Worm (Caenorhabditis elegans): ENCODE measurements around the gene pqn-51.

Gene pqn-51

DNA sequence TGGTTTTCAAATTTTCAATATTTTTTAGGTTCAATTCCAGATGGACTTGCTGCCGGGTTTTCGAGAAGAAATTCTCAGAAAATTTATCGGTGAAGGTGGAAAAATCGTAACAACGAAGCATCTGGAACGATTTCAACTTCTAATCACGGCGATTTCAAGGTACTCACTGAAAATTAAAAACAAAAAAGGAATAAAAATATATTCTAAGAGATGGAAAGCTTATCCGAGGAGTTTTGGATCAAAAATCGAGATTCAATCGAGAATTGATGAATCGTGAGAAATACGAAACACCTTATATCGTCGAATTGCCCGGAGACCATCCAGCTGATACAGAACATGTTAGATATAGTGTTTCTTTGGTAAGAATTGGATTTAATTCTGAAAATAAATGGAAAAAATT, 2.8 kb downstream of the pqn-51 start, which contains the start of gene K11D12.12:
TSS of gene K11D12.12 (plus strand) at position 29 of the 400 bp plus-strand sequence.
- TF ChIP-seq Y53G8AR.9 (GFP tag; conservative IDR thresholded peaks at IDR 0.05) = 0 out of 2 replicates have a peak, but pooled peaks have one; percentile 34
- peak; percentile 4 for TF ChIP-seq xnd-1 (tag; optimal IDR thresholded peaks at IDR 0.05)
- no peak for TF ChIP-seq tbx-9 (tag; optimal IDR thresholded peaks at IDR 0.05; ENCODE audit: borderline replicate concordance)
- TF ChIP-seq madf-6 (GFP tag; IDR thresholded peaks at IDR 0.05) = 0 out of 2 replicates have a peak, but pooled peaks have one; percentile 23

DNA sequence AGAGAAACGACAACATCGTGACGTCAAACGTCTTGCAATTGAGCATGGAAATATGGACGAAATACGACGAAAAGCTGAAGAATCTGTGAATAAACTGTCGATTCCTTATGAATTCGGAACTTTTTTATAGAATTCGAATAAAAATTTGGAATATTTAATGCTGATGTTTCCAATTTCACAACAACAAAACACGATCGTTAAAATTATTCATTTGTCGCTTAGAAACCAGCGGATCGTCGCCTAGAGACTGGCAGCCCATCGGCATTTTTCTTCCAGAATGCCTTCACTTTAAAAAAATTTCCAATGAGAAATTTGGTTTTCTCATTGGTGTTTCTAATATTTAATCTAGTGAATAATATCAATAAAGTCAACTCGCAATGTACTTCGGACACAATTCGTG, 3.9 kb downstream of the pqn-51 start, which contains the start of gene cwp-4:
TSS of gene cwp-4 (plus strand) at position 301 of the 400 bp plus-strand sequence.
- TF ChIP-seq athp-1 (tag; optimal IDR thresholded peaks at IDR 0.05) (no peak), pha-4 (tag; optimal IDR thresholded peaks at IDR 0.05) (no peak), F55B11.4 (tag; optimal IDR thresholded peaks at IDR 0.05; ENCODE audit: borderline replicate concordance, insufficient read depth) (no peak), chd-7 (tag; optimal IDR thresholded peaks at IDR 0.05) (no peak), F49E8.2 (tag; optimal IDR thresholded peaks at IDR 0.05; ENCODE audit: insufficient read depth) (no peak), hmg-20 (GFP tag; IDR thresholded peaks at IDR 0.05) (no peak), Y53G8AR.9 (GFP tag; conservative IDR thresholded peaks at IDR 0.05) (no peak), D2030.7 (GFP tag; IDR thresholded peaks at IDR 0.05) (no peak), egrh-3 (GFP tag; IDR thresholded peaks at IDR 0.05) (no peak), hlh-26 (GFP tag; conservative IDR thresholded peaks at IDR 0.05) (no peak), lag-1 (GFP tag; IDR thresholded peaks at IDR 0.05) (no peak), F23B12.7 (tag; optimal IDR thresholded peaks at IDR 0.05; ENCODE audit: insufficient read depth) (no peak), ceh-27 (GFP tag; optimal IDR thresholded peaks at IDR 0.05) (no peak), C06A6.2 (GFP tag; conservative IDR thresholded peaks at IDR 0.05) (no peak), T07F8.4 (tag; optimal IDR thresholded peaks at IDR 0.05) (no peak)

DNA sequence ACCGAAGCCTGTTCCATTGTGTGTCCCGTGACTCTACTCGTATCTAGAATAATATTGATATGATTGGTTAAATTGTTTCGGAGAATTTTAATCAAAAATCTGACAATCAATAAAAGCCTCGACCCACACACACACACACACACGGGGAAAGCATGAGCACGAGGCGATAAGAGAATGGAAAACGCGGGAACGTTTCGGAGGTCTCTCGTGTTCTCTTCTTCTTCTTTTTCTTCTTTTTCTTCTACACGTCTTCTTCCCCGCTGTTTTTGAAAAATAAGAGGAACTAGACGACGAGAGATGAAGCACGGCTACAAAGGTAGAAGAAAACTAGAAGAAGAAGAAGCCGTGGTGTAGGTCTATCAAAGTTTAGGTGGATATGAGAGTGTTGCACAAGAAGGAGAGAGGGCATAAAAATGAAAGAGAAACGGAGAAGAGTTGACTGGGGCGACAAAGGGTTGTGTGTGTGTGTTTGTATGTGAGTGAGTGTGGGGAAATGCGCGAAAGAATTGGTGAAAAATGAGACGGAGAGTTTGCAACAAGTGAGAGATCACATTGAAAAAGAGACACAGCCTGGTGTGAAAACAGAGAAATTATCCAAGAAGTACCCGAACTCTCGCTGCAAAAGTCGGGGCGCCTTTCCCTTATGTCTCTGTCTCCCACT, 15.5 kb downstream of the pqn-51 start, which contains the start of gene mlk-1:
TSS of gene mlk-1 (minus strand) at position 51 of the 661 bp plus-strand sequence.
- TF ChIP-seq ama-1 (optimal IDR thresholded peaks at IDR 0.05) (peak; percentile 52), ama-1 (GFP tag; optimal IDR thresholded peaks at IDR 0.05) (no peak), ceh-27 (GFP tag; optimal IDR thresholded peaks at IDR 0.05) (peak; percentile 47), ztf-26 (tag; optimal IDR thresholded peaks at IDR 0.05) (peak; percentile 33), madf-10 (tag; optimal IDR thresholded peaks at IDR 0.05) (peak; percentile 20), lin-40 (tag; optimal IDR thresholded peaks at IDR 0.05) (peak; percentile 71), cebp-1 (GFP tag; IDR thresholded peaks at IDR 0.05) (no peak), cebp-1 (tag; optimal IDR thresholded peaks at IDR 0.05) (peak; percentile 64), mcd-1 (GFP tag; IDR thresholded peaks at IDR 0.05) (0 out of 2 replicates have a peak, but pooled peaks have one; percentile 29), somi-1 (GFP tag; optimal IDR thresholded peaks at IDR 0.05) (peak; percentile 39), tbx-9 (tag; optimal IDR thresholded peaks at IDR 0.05; ENCODE audit: borderline replicate concordance) (no peak), efl-1 (GFP tag; optimal IDR thresholded peaks at IDR 0.05) (no peak), D2030.7 (GFP tag; IDR thresholded peaks at IDR 0.05) (no peak), akir-1 (GFP tag; optimal IDR thresholded peaks at IDR 0.05) (no peak), fkh-3 (tag; optimal IDR thresholded peaks at IDR 0.05) (no peak), K12H6.12 (tag; optimal IDR thresholded peaks at IDR 0.05) (peak; percentile 65), B0019.2 (GFP tag; conservative IDR thresholded peaks at IDR 0.05) (no peak), attf-3 (GFP tag; conservative IDR thresholded peaks at IDR 0.05) (no peak), zim-3 (tag; optimal IDR thresholded peaks at IDR 0.05) (no peak), egl-18 (GFP tag; IDR thresholded peaks at IDR 0.05) (no peak), nhr-80 (tag; optimal IDR thresholded peaks at IDR 0.05) (peak; percentile 43), ZK185.1 (tag; optimal IDR thresholded peaks at IDR 0.05; ENCODE audit: poor library complexity, severe bottlenecking) (peak; percentile 7), hsf-1 (GFP tag; IDR thresholded peaks at IDR 0.05) (peak; percentile 46; the same call in 1 of the 2 replicates), attf-5 (GFP tag; optimal IDR thresholded peaks at IDR 0.05) (peak; percentile 49), F10E7.11 (tag; optimal IDR thresholded peaks at IDR 0.05) (no peak), nfya-1 (tag; optimal IDR thresholded peaks at IDR 0.05; ENCODE audit: borderline replicate concordance, insufficient read depth) (no peak), T26A5.8 (tag; optimal IDR thresholded peaks at IDR 0.05) (no peak), lin-35 (GFP tag; optimal IDR thresholded peaks at IDR 0.05) (peak in 1 of 3 experiments; percentile 24), egrh-3 (GFP tag; IDR thresholded peaks at IDR 0.05) (peak; percentile 18)

Data from whole organism, young adult.